Fruit fly (Drosophila melanogaster): ENCODE data around the gene Msp300.

Msp300 gene

DNA sequence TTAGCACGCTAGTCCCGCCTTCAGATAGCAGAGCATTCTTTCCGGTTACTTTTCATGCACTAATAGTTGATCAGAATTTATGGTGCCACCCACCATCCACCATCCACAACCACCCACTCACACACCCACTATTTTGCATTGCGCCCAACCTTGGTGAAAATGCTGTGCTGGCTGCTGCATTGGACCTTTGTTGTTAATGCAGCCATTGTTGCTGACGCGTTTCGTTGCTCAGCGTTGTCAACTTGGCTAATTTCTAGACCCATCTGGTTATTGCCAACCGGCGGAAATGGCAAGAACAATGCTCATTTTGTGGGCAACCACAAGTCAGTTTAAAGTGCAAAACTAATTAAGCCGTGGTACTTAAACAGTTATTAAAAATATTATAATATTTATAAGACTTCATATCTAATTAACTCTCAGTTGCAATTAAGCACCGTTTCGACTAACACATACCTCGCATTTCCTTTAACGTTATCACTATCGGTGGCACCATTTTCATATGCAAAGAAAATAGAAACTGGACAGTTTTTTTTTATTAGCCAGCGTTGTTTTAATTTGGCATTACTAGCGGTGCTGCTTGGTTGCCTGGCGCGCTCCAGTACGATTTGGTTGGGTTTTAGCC is 11.9 kb upstream of the Msp300 start (continued):
- TF ChIP-seq gro (GFP tag; optimal IDR thresholded peaks at IDR 0.05) (no peak), Oaz (GFP tag; IDR thresholded peaks at IDR 0.05) (no peak), crol (GFP tag; IDR thresholded peaks at IDR 0.05) (no peak), gt (GFP tag; IDR thresholded peaks at IDR 0.05) (no peak), Ets97D (GFP tag; optimal IDR thresholded peaks at IDR 0.05) (no peak), CG11695 (GFP tag; IDR thresholded peaks at IDR 0.05) (no peak), dmrt99B (tag; optimal IDR thresholded peaks at IDR 0.05) (no peak), Ets65A (GFP tag) (peak; percentile 76), CG2202 (tag; optimal IDR thresholded peaks at IDR 0.05) (no peak), HmgD (GFP tag; optimal IDR thresholded peaks at IDR 0.05) (no peak), CG7745 (tag; optimal IDR thresholded peaks at IDR 0.05) (no peak), Six4 (GFP tag; optimal IDR thresholded peaks at IDR 0.05) (no peak), Nf-YA (GFP tag; IDR thresholded peaks at IDR 0.05) (no peak), ttk (GFP tag; IDR thresholded peaks at IDR 0.05) (no peak), HLH54F (GFP tag; optimal IDR thresholded peaks at IDR 0.05) (no peak), CG14441 (GFP tag; IDR thresholded peaks at IDR 0.05) (no peak), Hr39 (optimal IDR thresholded peaks at IDR 0.05) (no peak), CG2129 (GFP tag; IDR thresholded peaks at IDR 0.05; ENCODE audit: partially characterized antibody) (no peak), wor (GFP tag; IDR thresholded peaks at IDR 0.05) (no peak), ATbp (GFP tag; optimal IDR thresholded peaks at IDR 0.05) (no peak), CG10321 (GFP tag; IDR thresholded peaks at IDR 0.05) (no peak), CG14860 (GFP tag; IDR thresholded peaks at IDR 0.05; ENCODE audit: partially characterized antibody) (peak; percentile 71), jing (GFP tag; optimal IDR thresholded peaks at IDR 0.05) (no peak), cad (GFP tag; optimal IDR thresholded peaks at IDR 0.05) (no peak), CG16813 (GFP tag; IDR thresholded peaks at IDR 0.05; ENCODE audit: partially characterized antibody) (peak; percentile 69), run (tag; optimal IDR thresholded peaks at IDR 0.05) (no peak), Side (GFP tag; optimal IDR thresholded peaks at IDR 0.05) (no peak), CG17568 (GFP tag; optimal IDR thresholded peaks at IDR 0.05) (no peak), Atf3 (GFP tag; optimal IDR thresholded peaks at IDR 0.05) (no peak), CG10366 (GFP tag; IDR thresholded peaks at IDR 0.05) (no peak), stc (GFP tag; IDR thresholded peaks at IDR 0.05) (no peak), ssp (GFP tag; IDR thresholded peaks at IDR 0.05) (no peak), Vsx1 (GFP tag; optimal IDR thresholded peaks at IDR 0.05) (no peak), CG12769 (tag; optimal IDR thresholded peaks at IDR 0.05) (no peak), Gug (GFP tag; IDR thresholded peaks at IDR 0.05) (no peak), crp (GFP tag; optimal IDR thresholded peaks at IDR 0.05) (no peak), Hey (tag; optimal IDR thresholded peaks at IDR 0.05) (no peak), Hmr (GFP tag; optimal IDR thresholded peaks at IDR 0.05) (no peak), CG43689 (GFP tag; IDR thresholded peaks at IDR 0.05) (no peak), CkIIα-i1 (GFP tag; IDR thresholded peaks at IDR 0.05) (no peak), CG10979 (tag; optimal IDR thresholded peaks at IDR 0.05) (no peak), HLH4C (GFP tag; IDR thresholded peaks at IDR 0.05; ENCODE audit: partially characterized antibody) (peak; percentile 87), sna (GFP tag; IDR thresholded peaks at IDR 0.05; ENCODE audit: partially characterized antibody) (0 out of 2 replicates have a peak, but pooled peaks have one; percentile 54), D19B (GFP tag; optimal IDR thresholded peaks at IDR 0.05) (peak; percentile 26), Sry-β (GFP tag; optimal IDR thresholded peaks at IDR 0.05) (no peak), CG9932 (GFP tag; IDR thresholded peaks at IDR 0.05) (no peak), D19A (tag; optimal IDR thresholded peaks at IDR 0.05) (no peak), croc (GFP tag; conservative IDR thresholded peaks at IDR 0.05) (no peak), B-H1 (GFP tag; IDR thresholded peaks at IDR 0.05) (no peak), Mad (GFP tag; optimal IDR thresholded peaks at IDR 0.05) (no peak), tap (tag; optimal IDR thresholded peaks at IDR 0.05) (no peak), Lpt (GFP tag; optimal IDR thresholded peaks at IDR 0.05) (no peak)

All from whole organism, embryonic.